Worm (Caenorhabditis elegans) whole organism, young adult: ENCODE results near the gene R13D11.1.

Source experiments
- C06A6.2 ChIP-seq: fragments of 200-800 bp; sonication (Bioruptor generic); conservative IDR thresholded peaks from 2 replicates; pipeline ENCODE4 v1.3.6; 2022; ENCODE audit warnings: missing genetic modification characterization, missing compliant biosample characterization
- D2030.7 ChIP-seq: fragments of 200-800 bp; sonication (Bioruptor generic); IDR thresholded peaks from 2 replicates; pipeline ENCODE4 v1.3.6; 2022; ENCODE audit warnings: missing genetic modification reagents, missing genetic modification characterization, missing compliant biosample characterization
- F10E7.11 ChIP-seq: sonication (generic microtip); optimal IDR thresholded peaks from 2 replicates; lab custom pipeline; 2017; ENCODE audit warnings: mild to moderate bottlenecking, missing genetic modification characterization, moderate library complexity, missing compliant biosample characterization
- F49E8.2 ChIP-seq: sonication (generic microtip); optimal IDR thresholded peaks from 3 replicates; lab custom pipeline; 2017; ENCODE audit warnings: missing genetic modification characterization, mild to moderate bottlenecking, missing compliant biosample characterization, antibody characterized with exemption, moderate library complexity; ENCODE audit not compliant: insufficient read depth
- T07F8.4 ChIP-seq: sonication (generic microtip); optimal IDR thresholded peaks from 2 replicates; lab custom pipeline; 2016; ENCODE audit warnings: mild to moderate bottlenecking, missing genetic modification characterization, moderate library complexity, missing compliant biosample characterization
- ZK185.1 ChIP-seq: sonication (generic microtip); optimal IDR thresholded peaks from 2 replicates; lab custom pipeline; 2016; ENCODE audit warnings: mild to moderate bottlenecking, missing genetic modification characterization, missing compliant biosample characterization; ENCODE audit not compliant: poor library complexity, severe bottlenecking
- lin-26 ChIP-seq: fragments of 200-800 bp; sonication (Bioruptor generic); IDR thresholded peaks from 2 replicates; pipeline ENCODE4 v1.3.6; 2022; ENCODE audit warnings: missing genetic modification reagents, missing genetic modification characterization, missing compliant biosample characterization
- lin-54 ChIP-seq: fragments of 200-800 bp; sonication (Bioruptor generic); optimal IDR thresholded peaks from 2 replicates; lab custom pipeline; 2018; ENCODE audit warnings: mild to moderate bottlenecking, missing genetic modification characterization, missing compliant biosample characterization
- rec-8 ChIP-seq, 2 experiments: sonication (generic microtip); optimal IDR thresholded peaks; 2 replicates each; lab custom pipeline; 2016; ENCODE audit warnings: mild to moderate bottlenecking in 2 of 2, missing genetic modification characterization in 2 of 2, missing genetic modification reagents in 2 of 2, missing genotype in 2 of 2, missing biosample characterization in 1 of 2, missing compliant biosample characterization in 1 of 2, moderate library complexity in 1 of 2
- sea-2 ChIP-seq: fragments of 200-800 bp; sonication (Bioruptor generic); IDR thresholded peaks from 2 replicates; pipeline ENCODE4 v1.3.6; 2022; ENCODE audit warnings: missing genetic modification characterization, missing compliant biosample characterization
- tlf-1 ChIP-seq: fragments of 200-800 bp; sonication (Bioruptor generic); optimal IDR thresholded peaks from 2 replicates; lab custom pipeline; 2018; ENCODE audit warnings: mild to moderate bottlenecking, missing genetic modification characterization, missing compliant biosample characterization
- unc-130 ChIP-seq: sonication (generic microtip); optimal IDR thresholded peaks from 2 replicates; lab custom pipeline; 2016; ENCODE audit warnings: missing genetic modification reagents, missing genetic modification characterization, missing compliant biosample characterization
- unc-62 ChIP-seq: fragments of 150-350 bp; optimal IDR thresholded peaks from 2 replicates; lab custom pipeline; 2014; ENCODE audit warnings: missing biosample characterization, missing genetic modification reagents, missing genetic modification characterization

ce11 chrV:794092-794491, 23.2 kb upstream of the R13D11.1 start:
- TF ChIP-seq D2030.7 (GFP tag; lab: Robert Waterston, UW) (no peak), unc-62 (no peak), lin-54 (GFP tag; lab: Kevin White, UChicago) (no peak), unc-130 (GFP tag; lab: Kevin White, UChicago) (no peak), F49E8.2 (tag; lab: Kevin White, UChicago) (no peak), C06A6.2 (GFP tag; lab: Robert Waterston, UW) (no peak), rec-8 (tag; optimal IDR thresholded peaks at IDR 0.05; lab: Kevin White, UChicago) (no peak), ZK185.1 (no peak), lin-26 (GFP tag; lab: Robert Waterston, UW) (no peak), F10E7.11 (tag; lab: Kevin White, UChicago) (no peak), tlf-1 (GFP tag; lab: Kevin White, UChicago) (no peak), T07F8.4 (tag; lab: Kevin White, UChicago) (no peak), sea-2 (GFP tag; lab: Robert Waterston, UW) (no peak)
